Worm (Caenorhabditis elegans) whole organism, L3 larva: ENCODE measurements around the gene ipp-5.

Experiments used
- R02D3.7 ChIP-seq: fragments of 150-350 bp; optimal IDR thresholded peaks from 2 replicates; lab custom pipeline; 2014; ENCODE audit warnings: missing biosample characterization, missing genetic modification characterization
- ZK546.5 ChIP-seq: sonication (generic microtip); optimal IDR thresholded peaks from 2 replicates; lab custom pipeline; 2017; ENCODE audit warnings: missing biosample characterization, missing genetic modification characterization
- aly-2 ChIP-seq: fragments of 150-350 bp; optimal IDR thresholded peaks from 2 replicates; lab custom pipeline; 2014; ENCODE audit warnings: missing biosample characterization, missing genetic modification characterization
- ama-1 ChIP-seq: fragments of 150-350 bp; optimal IDR thresholded peaks from 2 replicates; lab custom pipeline; 2018
- ceh-28 ChIP-seq: fragments of 150-350 bp; optimal IDR thresholded peaks from 2 replicates; lab custom pipeline; 2014; ENCODE audit warnings: missing biosample characterization, missing genetic modification reagents, missing genetic modification characterization
- ceh-82 ChIP-seq: fragments of 150-350 bp; optimal IDR thresholded peaks from 2 replicates; lab custom pipeline; 2014; ENCODE audit warnings: missing biosample characterization, missing genetic modification characterization
- ceh-9 ChIP-seq: sonication (generic microtip); optimal IDR thresholded peaks from 2 replicates; lab custom pipeline; 2018; ENCODE audit warnings: missing biosample characterization, missing genetic modification characterization
- daf-12 ChIP-seq: fragments of 150-350 bp; optimal IDR thresholded peaks from 2 replicates; lab custom pipeline; 2014; ENCODE audit warnings: missing biosample characterization, missing genetic modification reagents, missing genetic modification characterization
- egl-27 ChIP-seq: sonication (generic microtip); optimal IDR thresholded peaks from 4 replicates; lab custom pipeline; 2017; ENCODE audit warnings: missing biosample characterization, missing genetic modification reagents, missing genetic modification characterization
- egl-5 ChIP-seq: fragments of 150-350 bp; optimal IDR thresholded peaks from 2 replicates; lab custom pipeline; 2017; ENCODE audit warnings: missing biosample characterization, missing genetic modification reagents, missing genetic modification characterization, inconsistent platforms
- elt-1 ChIP-seq: fragments of 150-350 bp; optimal IDR thresholded peaks from 2 replicates; lab custom pipeline; 2014; ENCODE audit warnings: missing biosample characterization, missing genetic modification characterization
- elt-2 ChIP-seq: sonication (generic microtip); optimal IDR thresholded peaks from 2 replicates; lab custom pipeline; 2016; ENCODE audit warnings: missing genetic modification reagents, mild to moderate bottlenecking, missing genetic modification characterization, missing compliant biosample characterization
- eor-1 ChIP-seq, 2 experiments: fragments of 150-350 bp; optimal IDR thresholded peaks; 2 replicates each; lab custom pipeline; 2014 to 2018; ENCODE audit warnings: missing biosample characterization in 2 of 2, missing genetic modification characterization in 2 of 2
- fkh-10 ChIP-seq: sonication (generic microtip); optimal IDR thresholded peaks from 2 replicates; lab custom pipeline; 2017; ENCODE audit warnings: missing biosample characterization, missing genetic modification reagents, missing genetic modification characterization
- fkh-2 ChIP-seq: fragments of 150-350 bp; optimal IDR thresholded peaks from 2 replicates; lab custom pipeline; 2014; ENCODE audit warnings: missing biosample characterization, missing genetic modification reagents, missing genetic modification characterization
- fos-1 ChIP-seq: fragments of 150-350 bp; optimal IDR thresholded peaks from 2 replicates; lab custom pipeline; 2014; ENCODE audit warnings: missing biosample characterization, missing genetic modification characterization
- hmg-11 ChIP-seq: sonication (generic microtip); optimal IDR thresholded peaks from 2 replicates; lab custom pipeline; 2016; ENCODE audit warnings: missing genetic modification characterization, missing compliant biosample characterization
- jun-1 ChIP-seq: fragments of 150-350 bp; optimal IDR thresholded peaks from 2 replicates; lab custom pipeline; 2014; ENCODE audit warnings: missing biosample characterization, missing genetic modification reagents, missing genetic modification characterization
- lin-39 ChIP-seq: fragments of 150-350 bp; optimal IDR thresholded peaks from 2 replicates; lab custom pipeline; 2018; ENCODE audit warnings: missing biosample characterization, missing genetic modification reagents, missing genetic modification characterization
- lsy-12 ChIP-seq: sonication (generic microtip); optimal IDR thresholded peaks from 2 replicates; lab custom pipeline; 2016; ENCODE audit warnings: mild to moderate bottlenecking, missing genetic modification characterization, missing compliant biosample characterization
- mdl-1 ChIP-seq: fragments of 150-350 bp; optimal IDR thresholded peaks from 2 replicates; lab custom pipeline; 2014; ENCODE audit warnings: missing biosample characterization, missing genetic modification characterization
- mml-1 ChIP-seq: fragments of 150-350 bp; sonication (generic microtip); optimal IDR thresholded peaks from 3 replicates; lab custom pipeline; 2014; ENCODE audit warnings: missing biosample characterization, missing genetic modification characterization
- nfya-1 ChIP-seq: sonication (generic microtip); optimal IDR thresholded peaks from 2 replicates; lab custom pipeline; 2017; ENCODE audit warnings: missing genetic modification characterization, mild to moderate bottlenecking, missing compliant biosample characterization, antibody characterized with exemption, moderate library complexity; ENCODE audit not compliant: insufficient read depth
- nhr-11 ChIP-seq: fragments of 150-350 bp; optimal IDR thresholded peaks from 2 replicates; lab custom pipeline; 2014; ENCODE audit warnings: missing biosample characterization, missing genetic modification characterization
- nhr-12 ChIP-seq: fragments of 150-350 bp; optimal IDR thresholded peaks from 2 replicates; lab custom pipeline; 2014; ENCODE audit warnings: missing biosample characterization, missing genetic modification characterization
- nhr-23 ChIP-seq: fragments of 150-350 bp; optimal IDR thresholded peaks from 2 replicates; lab custom pipeline; 2014; ENCODE audit warnings: missing biosample characterization, missing genetic modification reagents, missing genetic modification characterization
- nhr-237 ChIP-seq: fragments of 150-350 bp; optimal IDR thresholded peaks from 2 replicates; lab custom pipeline; 2014; ENCODE audit warnings: missing biosample characterization, missing genetic modification characterization
- nhr-25 ChIP-seq: sonication (generic microtip); optimal IDR thresholded peaks from 2 replicates; lab custom pipeline; 2017; ENCODE audit warnings: missing biosample characterization, missing genetic modification characterization
- nhr-28 ChIP-seq: fragments of 150-350 bp; optimal IDR thresholded peaks from 2 replicates; lab custom pipeline; 2014; ENCODE audit warnings: missing biosample characterization, missing genetic modification characterization
- nhr-43 ChIP-seq: sonication (generic microtip); optimal IDR thresholded peaks from 2 replicates; lab custom pipeline; 2016; ENCODE audit warnings: mild to moderate bottlenecking, missing genetic modification characterization, missing compliant biosample characterization; ENCODE audit not compliant: poor library complexity, severe bottlenecking
- nhr-67 ChIP-seq: fragments of 150-350 bp; optimal IDR thresholded peaks from 2 replicates; lab custom pipeline; 2014; ENCODE audit warnings: missing biosample characterization, missing genetic modification characterization
- nhr-77 ChIP-seq: fragments of 150-350 bp; optimal IDR thresholded peaks from 2 replicates; lab custom pipeline; 2014; ENCODE audit warnings: missing biosample characterization, missing genetic modification characterization
- pha-4 ChIP-seq: fragments of 150-350 bp; optimal IDR thresholded peaks from 2 replicates; lab custom pipeline; 2014; ENCODE audit warnings: missing biosample characterization, missing genetic modification reagents, missing genetic modification characterization
- pqm-1 ChIP-seq: fragments of 150-350 bp; optimal IDR thresholded peaks from 2 replicates; lab custom pipeline; 2017; ENCODE audit warnings: missing biosample characterization, missing genetic modification characterization, inconsistent platforms
- sea-2 ChIP-seq: fragments of 150-350 bp; sonication (generic microtip); optimal IDR thresholded peaks from 4 replicates; lab custom pipeline; 2014; ENCODE audit warnings: missing biosample characterization, missing genetic modification reagents, missing genetic modification characterization
- skn-1 ChIP-seq: fragments of 150-350 bp; optimal IDR thresholded peaks from 2 replicates; lab custom pipeline; 2014; ENCODE audit warnings: missing biosample characterization, missing genetic modification characterization
- snpc-4 ChIP-seq: fragments of 150-350 bp; optimal IDR thresholded peaks from 2 replicates; lab custom pipeline; 2014; ENCODE audit warnings: missing biosample characterization, missing genetic modification characterization
- tbx-2 ChIP-seq: sonication (generic microtip); optimal IDR thresholded peaks from 2 replicates; lab custom pipeline; 2016; ENCODE audit warnings: mild to moderate bottlenecking, missing genetic modification characterization, missing compliant biosample characterization
- unc-39 ChIP-seq: sonication (generic microtip); optimal IDR thresholded peaks from 4 replicates; lab custom pipeline; 2017; ENCODE audit warnings: missing biosample characterization, missing genetic modification characterization
- unc-62 ChIP-seq: fragments of 150-350 bp; sonication (generic microtip); optimal IDR thresholded peaks from 4 replicates; lab custom pipeline; 2014; ENCODE audit warnings: missing biosample characterization, missing genetic modification reagents, missing genetic modification characterization
- zag-1 ChIP-seq: fragments of 150-350 bp; optimal IDR thresholded peaks from 2 replicates; lab custom pipeline; 2014; ENCODE audit warnings: missing biosample characterization, missing genetic modification characterization
- ztf-11 ChIP-seq: fragments of 150-350 bp; optimal IDR thresholded peaks from 2 replicates; lab custom pipeline; 2014; ENCODE audit warnings: missing biosample characterization, missing genetic modification characterization

ipp-5 gene

DNA sequence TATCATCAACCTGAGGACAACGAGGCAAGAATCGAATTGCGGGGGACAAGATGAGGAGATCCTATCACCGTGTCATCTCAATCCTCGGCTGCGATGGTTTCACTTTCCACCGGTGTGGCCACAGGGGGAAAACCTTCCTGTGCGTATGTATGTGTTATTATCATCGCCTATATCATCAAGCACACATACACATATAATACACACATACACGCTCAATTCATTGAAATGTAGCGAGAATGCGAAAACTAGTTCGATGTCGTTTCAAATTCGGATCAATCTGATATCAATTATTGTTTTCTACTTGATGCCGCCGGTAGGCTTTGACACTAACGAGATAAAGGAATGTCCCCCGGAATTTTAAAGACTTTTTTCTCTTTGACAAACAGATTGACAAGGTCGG, 19.6 kb downstream of the ipp-5 start:
- no peak for TF ChIP-seq egl-27 (tag; lab: Kevin White, UChicago)
- peak; percentile 39 for TF ChIP-seq nhr-25 (tag; lab: Kevin White, UChicago)
- no peak for TF ChIP-seq zag-1 (tag; lab: Kevin White, UChicago)
- peak; percentile 59 for TF ChIP-seq nhr-23

- TF ChIP-seq fkh-2 = no peak
- TF ChIP-seq snpc-4 (tag; lab: Kevin White, UChicago) = no peak
- no peak for TF ChIP-seq mml-1 (tag; lab: Kevin White, UChicago)
- TF ChIP-seq egl-27 (tag; lab: Kevin White, UChicago) = no peak
- no peak for TF ChIP-seq skn-1
- no peak for TF ChIP-seq nhr-12 (tag; lab: Kevin White, UChicago)
- no peak for TF ChIP-seq ama-1 (lab: Kevin White, UChicago)
- TF ChIP-seq ceh-82 (tag; lab: Kevin White, UChicago) = no peak
- no peak for TF ChIP-seq elt-2 (tag; lab: Kevin White, UChicago)
- TF ChIP-seq pqm-1 = no peak
- no peak for TF ChIP-seq nhr-43 (tag; lab: Kevin White, UChicago)
- TF ChIP-seq lsy-12 (tag; lab: Kevin White, UChicago) = no peak
- TF ChIP-seq zag-1 (tag; lab: Kevin White, UChicago) = no peak
- no peak for TF ChIP-seq ceh-9 (tag; lab: Kevin White, UChicago)
- no peak for TF ChIP-seq nhr-28 (tag; lab: Kevin White, UChicago)
- TF ChIP-seq ZK546.5 (tag; lab: Kevin White, UChicago) = no peak
- peak; percentile 29 for TF ChIP-seq hmg-11
- TF ChIP-seq fos-1 (tag; lab: Kevin White, UChicago) = no peak
- no peak for TF ChIP-seq jun-1 (tag; lab: Kevin White, UChicago)
- no peak for TF ChIP-seq fkh-10
- TF ChIP-seq nhr-11 (tag; lab: Kevin White, UChicago) = no peak
- TF ChIP-seq eor-1 (tag; optimal IDR thresholded peaks at IDR 0.05; lab: Kevin White, UChicago) = no peak
- TF ChIP-seq nhr-67 (tag; lab: Kevin White, UChicago) = no peak
- TF ChIP-seq R02D3.7 (tag; lab: Kevin White, UChicago) = no peak
- no peak for TF ChIP-seq lin-39 (tag; lab: Kevin White, UChicago)
- TF ChIP-seq egl-5 (tag; lab: Kevin White, UChicago) = peak; percentile 60
- peak; percentile 43 for TF ChIP-seq pha-4 (tag; lab: Kevin White, UChicago)
- TF ChIP-seq mdl-1 (tag; lab: Kevin White, UChicago) = no peak
- TF ChIP-seq unc-39 = no peak
- TF ChIP-seq tbx-2 (tag; lab: Kevin White, UChicago) = no peak
- no peak for TF ChIP-seq nhr-237 (tag; lab: Kevin White, UChicago)
- no peak for TF ChIP-seq ztf-11 (tag; lab: Kevin White, UChicago)
- no peak for TF ChIP-seq elt-1
- no peak for TF ChIP-seq nhr-23
- no peak for TF ChIP-seq aly-2
- TF ChIP-seq nhr-77 (tag; lab: Kevin White, UChicago) = no peak
- TF ChIP-seq sea-2 = no peak
- TF ChIP-seq unc-62 = no peak
- no peak for TF ChIP-seq ceh-28
- TF ChIP-seq nfya-1 (tag; lab: Kevin White, UChicago) = peak; percentile 26
- no peak for TF ChIP-seq daf-12 (tag; lab: Kevin White, UChicago)
- peak; percentile 15 for TF ChIP-seq nhr-25 (tag; lab: Kevin White, UChicago)
These were observed 21.5 kb downstream of the ipp-5 start, which contains the start of gene C45B2.6 for ce11 chrX:6052744-6053143. TSS of gene C45B2.6 (plus strand) at chrX:6052879.
